Worm (Caenorhabditis elegans): ENCODE data around the gene ndub-5.
A peak's percentile ranks its signal among the peaks of the same experiment; 100 is the strongest.

Gene ndub-5

DNA sequence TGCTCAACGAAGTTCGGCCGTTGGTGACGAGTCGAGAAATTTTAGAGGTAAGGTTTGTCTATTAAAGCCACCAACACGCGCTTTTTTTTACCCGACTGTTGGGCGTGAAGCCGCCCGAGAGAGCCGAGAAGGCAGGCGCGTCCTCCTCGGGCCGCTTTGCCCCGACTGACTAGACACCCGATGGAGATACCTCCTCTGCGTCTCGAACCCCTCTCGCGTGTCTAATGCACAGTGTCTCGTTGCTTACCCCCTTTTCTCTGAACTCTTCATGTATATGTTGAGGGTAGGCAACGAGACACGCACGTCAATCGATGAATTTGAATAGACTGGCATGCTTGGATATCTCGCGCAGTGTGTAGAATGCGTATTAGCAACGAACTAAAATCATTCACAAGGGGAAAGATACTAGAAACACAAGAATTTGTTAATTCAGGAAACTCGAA lies 29.4 kb downstream of the ndub-5 start (continued):
- peak; percentile 85 for TF ChIP-seq C16A3.4 (tag; optimal IDR thresholded peaks at IDR 0.05)
- peak; percentile 66 for TF ChIP-seq aly-2 (tag; optimal IDR thresholded peaks at IDR 0.05)
- peak; percentile 23 for TF ChIP-seq irx-1 (tag; optimal IDR thresholded peaks at IDR 0.05)
- TF ChIP-seq swsn-7 (tag; optimal IDR thresholded peaks at IDR 0.05), result peak; percentile 92
- TF ChIP-seq sox-4 (tag; optimal IDR thresholded peaks at IDR 0.05), result peak; percentile 48
- no peak for TF ChIP-seq unc-62 (GFP tag; optimal IDR thresholded peaks at IDR 0.05)
- TF ChIP-seq dsc-1 (tag; optimal IDR thresholded peaks at IDR 0.05), result peak; percentile 76
- peak; percentile 60 for TF ChIP-seq skn-1 (tag; optimal IDR thresholded peaks at IDR 0.05)
- TF ChIP-seq fkh-10 (GFP tag; optimal IDR thresholded peaks at IDR 0.05), result peak; percentile 66
- TF ChIP-seq zag-1 (tag; optimal IDR thresholded peaks at IDR 0.05), result peak; percentile 74
- peak; percentile 76 for TF ChIP-seq mef-2 (tag; optimal IDR thresholded peaks at IDR 0.05)
- peak; percentile 66 for TF ChIP-seq nhr-84 (tag; optimal IDR thresholded peaks at IDR 0.05)
- TF ChIP-seq aha-1 (tag; optimal IDR thresholded peaks at IDR 0.05), result no peak
- TF ChIP-seq hlh-4 (tag; optimal IDR thresholded peaks at IDR 0.05), result no peak
- peak; percentile 85 for TF ChIP-seq ceh-88 (GFP tag; IDR thresholded peaks at IDR 0.05)
- TF ChIP-seq pqm-1 (tag; optimal IDR thresholded peaks at IDR 0.05), result peak; percentile 41
- peak; percentile 92 for TF ChIP-seq fkh-8 (tag; optimal IDR thresholded peaks at IDR 0.05)
- TF ChIP-seq nhr-90 (tag; optimal IDR thresholded peaks at IDR 0.05; ENCODE audit: poor library complexity), result peak; percentile 82
- TF ChIP-seq nhr-11 (tag; optimal IDR thresholded peaks at IDR 0.05), result peak; percentile 25
- TF ChIP-seq lin-39 (tag; optimal IDR thresholded peaks at IDR 0.05), result no peak
- no peak for TF ChIP-seq alr-1 (tag; optimal IDR thresholded peaks at IDR 0.05; ENCODE audit: borderline replicate concordance)
- TF ChIP-seq pag-3 (tag; optimal IDR thresholded peaks at IDR 0.05; ENCODE audit: borderline replicate concordance, insufficient read depth), result no peak
- TF ChIP-seq unc-130 (tag; optimal IDR thresholded peaks at IDR 0.05), result peak; percentile 5
- TF ChIP-seq sup-37 (GFP tag; optimal IDR thresholded peaks at IDR 0.05), result no peak
- peak; percentile 85 for TF ChIP-seq nhr-47 (tag; optimal IDR thresholded peaks at IDR 0.05)
- TF ChIP-seq lin-35 (GFP tag; optimal IDR thresholded peaks at IDR 0.05), result peak; percentile 75 to 77
- no peak for TF ChIP-seq ets-5 (GFP tag; IDR thresholded peaks at IDR 0.05)
- peak; percentile 34 to 62 (median 48) for TF ChIP-seq dpl-1 (GFP tag; optimal IDR thresholded peaks at IDR 0.05)
- TF ChIP-seq tlp-1 (tag; optimal IDR thresholded peaks at IDR 0.05), result no peak
- peak; percentile 88 for TF ChIP-seq nhr-85 (tag)
- peak; percentile 98 for TF ChIP-seq ztf-4 (tag; optimal IDR thresholded peaks at IDR 0.05)
- no peak for TF ChIP-seq ceh-63 (GFP tag; optimal IDR thresholded peaks at IDR 0.05)
- peak; percentile 75 for TF ChIP-seq isw-1 (GFP tag; IDR thresholded peaks at IDR 0.05)
- TF ChIP-seq hlh-17 (GFP tag; optimal IDR thresholded peaks at IDR 0.05; ENCODE audit: borderline replicate concordance), result no peak
- TF ChIP-seq mab-9 (GFP tag; IDR thresholded peaks at IDR 0.05), result peak; percentile 71
- TF ChIP-seq zip-4 (GFP tag; optimal IDR thresholded peaks at IDR 0.05), result peak; percentile 45
- peak; percentile 62 for TF ChIP-seq jun-1 (tag; optimal IDR thresholded peaks at IDR 0.05)
- TF ChIP-seq xbp-1 (tag; optimal IDR thresholded peaks at IDR 0.05), result peak; percentile 82
- TF ChIP-seq fkh-4 (tag; optimal IDR thresholded peaks at IDR 0.05; ENCODE audit: borderline replicate concordance), result peak; percentile 26
- TF ChIP-seq unc-86 (tag; optimal IDR thresholded peaks at IDR 0.05), result peak; percentile 83
- peak; percentile 81 for TF ChIP-seq tbx-2 (tag; optimal IDR thresholded peaks at IDR 0.05)
- TF ChIP-seq snpc-4 (tag; optimal IDR thresholded peaks at IDR 0.05), result peak; percentile 58
- TF ChIP-seq pax-3 (tag; optimal IDR thresholded peaks at IDR 0.05), result peak; percentile 86
- peak in 1 of 6 experiments; percentile 43 for TF ChIP-seq elt-3 (tag; optimal IDR thresholded peaks at IDR 0.05)
- TF ChIP-seq mep-1 (tag; optimal IDR thresholded peaks at IDR 0.05), result peak; percentile 67
- TF ChIP-seq nhr-19 (GFP tag; conservative IDR thresholded peaks at IDR 0.05), result peak; percentile 84
- TF ChIP-seq lsy-2 (tag; optimal IDR thresholded peaks at IDR 0.05), result peak; percentile 77 to 88
- no peak for TF ChIP-seq hpl-2 (GFP tag; optimal IDR thresholded peaks at IDR 0.05)
- peak; percentile 74 to 76 for TF ChIP-seq efl-1 (optimal IDR thresholded peaks at IDR 0.05)
- TF ChIP-seq efl-1 (GFP tag; optimal IDR thresholded peaks at IDR 0.05 in 1 of 2), result peak; percentile 54 to 93
- TF ChIP-seq F16B12.6 (tag; optimal IDR thresholded peaks at IDR 0.05), result peak; percentile 31
- TF ChIP-seq vab-15 (tag; optimal IDR thresholded peaks at IDR 0.05), result no peak
- TF ChIP-seq mdl-1 (tag; optimal IDR thresholded peaks at IDR 0.05), result peak in 1 of 2 experiments; percentile 53
